Fruit fly (Drosophila melanogaster) S2 (cell line): Measurements from ENCODE around the gene CG15269.

ENCODE experiments used
- CG8478 ChIP-seq: fragments of >200 bp; optimal IDR thresholded peaks from 2 replicates; lab custom pipeline; 2018
- CTCF ChIP-seq, 2 experiments: fragments of >200 bp; optimal IDR thresholded peaks; 2 replicates each; lab custom pipeline; 2018

DNA sequence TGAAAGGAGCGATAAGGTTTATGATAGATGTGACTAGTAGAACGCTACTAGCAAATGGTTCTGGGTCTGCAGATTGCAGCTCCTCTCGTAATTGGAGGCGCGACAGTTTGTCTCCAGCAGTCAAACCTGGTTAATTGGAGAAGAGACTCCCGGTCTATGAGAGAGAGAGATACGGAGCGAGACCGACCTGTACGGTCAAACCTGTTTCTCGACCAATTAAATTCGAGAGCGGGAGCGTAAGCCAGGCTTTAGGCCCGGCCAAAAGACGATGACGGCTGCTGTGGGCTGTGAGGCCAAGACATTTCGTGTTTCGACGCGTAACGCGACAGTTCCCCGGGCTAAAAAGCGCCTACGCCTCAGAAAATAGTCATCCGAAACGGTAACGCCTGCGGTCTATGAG, at the start of gene CG15269:
- TF ChIP-seq CTCF (optimal IDR thresholded peaks at IDR 0.05; lab: Kevin White, UChicago) (no peak), CG8478 (no peak)
